Worm (Caenorhabditis elegans) whole organism, L2 larva: ENCODE measurements around the gene zim-2.

ENCODE experiments used
- C34F6.9 ChIP-seq: fragments of 150-350 bp; optimal IDR thresholded peaks from 2 replicates; lab custom pipeline; 2014; ENCODE audit warnings: missing biosample characterization, missing genetic modification characterization
- F13H6.1 ChIP-seq: sonication (generic microtip); optimal IDR thresholded peaks from 2 replicates; lab custom pipeline; 2016; ENCODE audit warnings: missing genetic modification characterization, missing compliant biosample characterization
- R02D3.7 ChIP-seq: fragments of 150-350 bp; optimal IDR thresholded peaks from 2 replicates; lab custom pipeline; 2014; ENCODE audit warnings: missing biosample characterization, missing genetic modification characterization
- Y55F3AM.14 ChIP-seq: fragments of 200-800 bp; sonication (Bioruptor generic); optimal IDR thresholded peaks from 2 replicates; lab custom pipeline; 2018; ENCODE audit warnings: mild to moderate bottlenecking, missing genetic modification characterization, missing compliant biosample characterization
- ZK546.5 ChIP-seq: sonication (generic microtip); optimal IDR thresholded peaks from 2 replicates; lab custom pipeline; 2017; ENCODE audit warnings: missing biosample characterization, missing genetic modification characterization
- aly-2 ChIP-seq: fragments of 150-350 bp; optimal IDR thresholded peaks from 2 replicates; lab custom pipeline; 2014; ENCODE audit warnings: missing biosample characterization, missing genetic modification characterization
- ama-1 ChIP-seq: fragments of 150-350 bp; optimal IDR thresholded peaks from 2 replicates; lab custom pipeline; 2018; ENCODE audit warnings: inconsistent platforms
- crh-2 ChIP-seq: sonication (generic microtip); optimal IDR thresholded peaks from 2 replicates; lab custom pipeline; 2017; ENCODE audit warnings: missing biosample characterization, missing genetic modification characterization
- dmd-4 ChIP-seq: sonication (generic microtip); optimal IDR thresholded peaks from 2 replicates; lab custom pipeline; 2017; ENCODE audit warnings: missing biosample characterization, missing genetic modification characterization
- egl-27 ChIP-seq: sonication (generic microtip); optimal IDR thresholded peaks from 3 replicates; lab custom pipeline; 2017; ENCODE audit warnings: missing biosample characterization, missing genetic modification reagents, missing genetic modification characterization
- elt-1 ChIP-seq: fragments of 150-350 bp; optimal IDR thresholded peaks from 2 replicates; lab custom pipeline; 2014; ENCODE audit warnings: missing biosample characterization, missing genetic modification characterization
- elt-3 ChIP-seq: sonication (generic microtip); optimal IDR thresholded peaks from 2 replicates; lab custom pipeline; 2017; ENCODE audit warnings: missing biosample characterization, missing genetic modification characterization
- fos-1 ChIP-seq: fragments of 150-350 bp; optimal IDR thresholded peaks from 2 replicates; lab custom pipeline; 2014; ENCODE audit warnings: missing biosample characterization, missing genetic modification characterization
- lin-11 ChIP-seq: fragments of 150-350 bp; sonication (generic microtip); optimal IDR thresholded peaks from 2 replicates; lab custom pipeline; 2014; ENCODE audit warnings: missing biosample characterization, missing genetic modification characterization, inconsistent platforms, mixed read lengths
- lin-39 ChIP-seq: fragments of 150-350 bp; optimal IDR thresholded peaks from 2 replicates; lab custom pipeline; 2014; ENCODE audit warnings: missing biosample characterization, missing genetic modification reagents, missing genetic modification characterization
- lsy-2 ChIP-seq, 2 experiments: fragments of 150-350 bp in 1 of 2; sonication (generic microtip) in 1 of 2; optimal IDR thresholded peaks; 2 replicates each; lab custom pipeline; 2014 to 2017; ENCODE audit warnings: missing biosample characterization in 2 of 2, missing genetic modification characterization in 2 of 2
- mab-5 ChIP-seq: fragments of 150-350 bp; optimal IDR thresholded peaks from 2 replicates; lab custom pipeline; 2014; ENCODE audit warnings: missing biosample characterization, missing genetic modification characterization
- mbf-1 ChIP-seq: sonication (generic microtip); optimal IDR thresholded peaks from 2 replicates; lab custom pipeline; 2017; ENCODE audit warnings: missing biosample characterization, missing genetic modification characterization
- nhr-10 ChIP-seq: sonication (generic microtip); optimal IDR thresholded peaks from 2 replicates; lab custom pipeline; 2017; ENCODE audit warnings: missing biosample characterization, missing genetic modification characterization
- nhr-11 ChIP-seq: fragments of 150-350 bp; optimal IDR thresholded peaks from 2 replicates; lab custom pipeline; 2014; ENCODE audit warnings: missing biosample characterization, missing genetic modification characterization
- nhr-12 ChIP-seq: fragments of 150-350 bp; optimal IDR thresholded peaks from 2 replicates; lab custom pipeline; 2014; ENCODE audit warnings: missing biosample characterization, missing genetic modification characterization
- nhr-21 ChIP-seq: fragments of 150-350 bp; optimal IDR thresholded peaks from 2 replicates; lab custom pipeline; 2014; ENCODE audit warnings: missing biosample characterization, missing genetic modification characterization
- nhr-23 ChIP-seq: fragments of 150-350 bp; optimal IDR thresholded peaks from 2 replicates; lab custom pipeline; 2014; ENCODE audit warnings: missing biosample characterization, missing genetic modification reagents, missing genetic modification characterization
- nhr-25 ChIP-seq: fragments of 150-350 bp; sonication (generic microtip); optimal IDR thresholded peaks from 3 replicates; lab custom pipeline; 2014; ENCODE audit warnings: missing biosample characterization, missing genetic modification characterization
- nhr-6 ChIP-seq: fragments of 150-350 bp; optimal IDR thresholded peaks from 2 replicates; lab custom pipeline; 2014; ENCODE audit warnings: missing biosample characterization, missing genetic modification characterization
- nhr-77 ChIP-seq: fragments of 150-350 bp; optimal IDR thresholded peaks from 2 replicates; lab custom pipeline; 2014; ENCODE audit warnings: missing biosample characterization, missing genetic modification characterization
- peb-1 ChIP-seq: fragments of 150-350 bp; optimal IDR thresholded peaks from 2 replicates; lab custom pipeline; 2014; ENCODE audit warnings: missing biosample characterization, missing genetic modification characterization
- sem-4 ChIP-seq: fragments of 150-350 bp; optimal IDR thresholded peaks from 2 replicates; lab custom pipeline; 2014; ENCODE audit warnings: missing biosample characterization, missing genetic modification reagents, missing genetic modification characterization
- skn-1 ChIP-seq: sonication (generic microtip); optimal IDR thresholded peaks from 2 replicates; lab custom pipeline; 2017; ENCODE audit warnings: missing biosample characterization, missing genetic modification characterization
- sma-3 ChIP-seq: sonication (generic microtip); optimal IDR thresholded peaks from 2 replicates; lab custom pipeline; 2016; ENCODE audit warnings: missing genetic modification reagents, missing genetic modification characterization, missing compliant biosample characterization
- snpc-4 ChIP-seq: fragments of 150-350 bp; optimal IDR thresholded peaks from 2 replicates; lab custom pipeline; 2014; ENCODE audit warnings: missing biosample characterization, missing genetic modification characterization
- unc-39 ChIP-seq: fragments of 150-350 bp; optimal IDR thresholded peaks from 2 replicates; lab custom pipeline; 2014; ENCODE audit warnings: missing biosample characterization, missing genetic modification characterization
- unc-55 ChIP-seq: fragments of 150-350 bp; sonication (generic microtip); optimal IDR thresholded peaks from 3 replicates; lab custom pipeline; 2014; ENCODE audit warnings: missing biosample characterization, missing genetic modification reagents, missing genetic modification characterization
- unc-62 ChIP-seq: fragments of 150-350 bp; optimal IDR thresholded peaks from 2 replicates; lab custom pipeline; 2014; ENCODE audit warnings: missing biosample characterization, missing genetic modification reagents, missing genetic modification characterization
- ztf-1 ChIP-seq: fragments of 200-800 bp; sonication (Bioruptor generic); conservative IDR thresholded peaks from 2 replicates; pipeline ENCODE4 v1.3.6; 2022; ENCODE audit warnings: missing genetic modification characterization, missing compliant biosample characterization
- ztf-11 ChIP-seq: sonication (generic microtip); optimal IDR thresholded peaks from 2 replicates; lab custom pipeline; 2017; ENCODE audit warnings: missing biosample characterization, missing genetic modification characterization

Gene zim-2

DNA sequence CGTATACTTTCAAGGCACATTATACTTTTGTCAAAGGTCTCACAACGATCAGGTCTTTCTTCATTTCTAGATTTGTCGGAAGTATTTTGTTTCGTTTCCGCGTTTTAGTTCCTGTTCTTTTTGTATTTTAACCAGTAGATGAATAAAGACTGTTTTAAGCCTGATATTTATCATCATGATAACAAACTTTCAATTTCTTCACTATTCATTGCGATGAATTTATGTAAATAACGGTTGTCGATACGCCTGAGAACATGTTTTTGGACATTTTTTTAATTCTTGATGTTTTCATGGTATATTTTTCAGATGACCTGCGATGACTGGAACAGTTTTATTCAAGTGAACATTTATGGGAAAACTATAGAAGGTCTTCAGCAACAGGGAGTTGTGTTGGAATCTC, 3.4 kb downstream of the zim-2 start, which contains the start of gene zim-3:
TSS of gene zim-3 (plus strand) at position 301 of the 400 bp plus-strand sequence.
- TF ChIP-seq unc-62 (GFP tag; lab: Kevin White, UChicago) (no peak), elt-3 (no peak), ztf-11 (tag; lab: Kevin White, UChicago) (no peak), unc-39 (tag; lab: Kevin White, UChicago) (no peak), egl-27 (tag; lab: Kevin White, UChicago) (no peak), F13H6.1 (tag; lab: Kevin White, UChicago) (no peak), aly-2 (tag; lab: Kevin White, UChicago) (no peak), mab-5 (tag; lab: Kevin White, UChicago) (no peak), lin-39 (tag; lab: Kevin White, UChicago) (no peak), sma-3 (GFP tag; lab: Kevin White, UChicago) (no peak), C34F6.9 (no peak), ama-1 (lab: Kevin White, UChicago) (no peak), lsy-2 (tag; optimal IDR thresholded peaks at IDR 0.05; lab: Kevin White, UChicago) (no peak), dmd-4 (tag; lab: Kevin White, UChicago) (no peak), skn-1 (no peak), nhr-10 (tag; lab: Kevin White, UChicago) (no peak), Y55F3AM.14 (GFP tag; lab: Kevin White, UChicago) (no peak), snpc-4 (tag; lab: Kevin White, UChicago) (no peak), fos-1 (tag; lab: Kevin White, UChicago) (no peak)

- no peak for TF ChIP-seq nhr-77 (tag; lab: Kevin White, UChicago)
- no peak for TF ChIP-seq sem-4
- peak; percentile 5 for TF ChIP-seq unc-55 (GFP tag; lab: Kevin White, UChicago)
- TF ChIP-seq fos-1 (tag; lab: Kevin White, UChicago) = no peak
- no peak for TF ChIP-seq ztf-1 (GFP tag; lab: Robert Waterston, UW)
- TF ChIP-seq nhr-10 (tag; lab: Kevin White, UChicago) = no peak
- no peak for TF ChIP-seq peb-1 (tag; lab: Kevin White, UChicago)
Measured at ce11 chrIV:10561605-10562004, 6.6 kb downstream of the zim-2 start, which contains the start of gene him-8. him-8 (plus strand) TSS chrIV:10561905.

DNA sequence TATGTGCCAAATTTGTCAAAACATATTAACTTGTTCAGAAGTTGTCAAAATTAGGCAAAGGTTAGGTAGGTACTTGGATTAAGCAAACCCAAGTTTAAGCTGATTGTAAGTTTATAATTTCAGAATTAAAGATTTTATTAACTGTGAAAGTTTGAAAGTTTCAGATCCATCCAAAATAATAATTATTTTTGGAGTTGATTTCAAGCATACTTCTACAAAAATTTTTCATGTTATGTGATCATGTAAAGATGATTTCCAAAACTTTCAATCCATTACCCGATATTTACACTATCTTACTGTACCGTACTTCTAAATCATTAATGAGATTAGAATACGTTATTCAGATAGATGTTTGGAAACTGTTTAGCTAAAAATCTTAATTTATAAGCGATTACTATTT, 9.6 kb downstream of the zim-2 start:
- no peak for TF ChIP-seq F13H6.1 (tag; lab: Kevin White, UChicago)
- TF ChIP-seq ZK546.5 = no peak
- TF ChIP-seq unc-55 (GFP tag; lab: Kevin White, UChicago) = no peak
- no peak for TF ChIP-seq mbf-1
- no peak for TF ChIP-seq nhr-11 (tag; lab: Kevin White, UChicago)
- TF ChIP-seq dmd-4 (tag; lab: Kevin White, UChicago) = no peak
- TF ChIP-seq mab-5 (tag; lab: Kevin White, UChicago) = no peak
- TF ChIP-seq nhr-6 (tag; lab: Kevin White, UChicago) = no peak
- TF ChIP-seq ama-1 (lab: Kevin White, UChicago) = no peak
- no peak for TF ChIP-seq nhr-23
- no peak for TF ChIP-seq nhr-21 (tag; lab: Kevin White, UChicago)
- no peak for TF ChIP-seq unc-62 (GFP tag; lab: Kevin White, UChicago)
- no peak for TF ChIP-seq nhr-12 (tag; lab: Kevin White, UChicago)
- no peak for TF ChIP-seq egl-27 (tag; lab: Kevin White, UChicago)
- no peak for TF ChIP-seq R02D3.7
- no peak for TF ChIP-seq nhr-25
- TF ChIP-seq ztf-1 (GFP tag; lab: Robert Waterston, UW) = no peak
- no peak for TF ChIP-seq lin-11 (tag; lab: Kevin White, UChicago)
- TF ChIP-seq nhr-77 (tag; lab: Kevin White, UChicago) = no peak
- no peak for TF ChIP-seq lin-39 (tag; lab: Kevin White, UChicago)

DNA sequence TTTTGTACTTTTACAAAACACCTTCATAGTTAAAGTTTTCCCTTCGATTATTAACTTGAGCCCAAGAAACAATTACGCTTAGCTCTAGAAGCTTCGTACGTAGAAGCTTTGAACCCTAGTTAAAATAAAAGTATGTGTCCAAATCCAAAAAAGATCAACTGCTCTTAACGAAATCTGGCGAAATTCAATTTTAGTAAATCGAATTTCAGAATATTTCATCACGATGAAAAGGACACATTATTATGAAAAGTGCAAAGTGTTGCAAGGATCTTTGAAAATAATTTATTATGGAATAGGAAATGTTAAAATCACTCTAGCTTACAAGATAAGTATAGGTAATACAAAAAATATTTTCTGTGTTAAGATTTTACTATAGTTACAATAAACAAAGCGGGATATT, 10.2 kb downstream of the zim-2 start:
- TF ChIP-seq C34F6.9 (no peak), elt-1 (tag; lab: Kevin White, UChicago) (no peak), peb-1 (tag; lab: Kevin White, UChicago) (no peak), skn-1 (no peak), unc-39 (tag; lab: Kevin White, UChicago) (no peak), snpc-4 (tag; lab: Kevin White, UChicago) (no peak), nhr-25 (no peak), fos-1 (tag; lab: Kevin White, UChicago) (no peak)

DNA sequence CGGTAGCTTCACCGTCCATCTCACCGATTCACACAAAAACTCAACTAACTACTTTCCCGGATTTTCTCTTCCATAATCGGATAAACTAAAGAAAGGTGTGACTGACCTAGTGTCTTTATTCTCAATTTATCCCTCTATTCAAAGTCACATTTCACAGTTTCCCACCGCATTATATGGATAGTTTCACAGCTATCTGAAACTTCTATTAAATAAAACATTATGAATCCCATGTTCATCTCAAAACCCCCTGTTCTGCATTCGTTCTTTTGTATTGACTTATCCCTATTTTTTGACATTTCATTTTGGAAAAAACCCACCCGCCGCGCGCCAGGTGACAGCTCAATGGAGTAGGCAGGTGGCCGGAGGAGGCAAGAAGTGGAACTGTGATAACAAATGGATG, 12.8 kb downstream of the zim-2 start:
- no peak for TF ChIP-seq crh-2 (tag; lab: Kevin White, UChicago)
